Fruit fly (Drosophila melanogaster): ENCODE results near the gene MSAmiP.

DNA sequence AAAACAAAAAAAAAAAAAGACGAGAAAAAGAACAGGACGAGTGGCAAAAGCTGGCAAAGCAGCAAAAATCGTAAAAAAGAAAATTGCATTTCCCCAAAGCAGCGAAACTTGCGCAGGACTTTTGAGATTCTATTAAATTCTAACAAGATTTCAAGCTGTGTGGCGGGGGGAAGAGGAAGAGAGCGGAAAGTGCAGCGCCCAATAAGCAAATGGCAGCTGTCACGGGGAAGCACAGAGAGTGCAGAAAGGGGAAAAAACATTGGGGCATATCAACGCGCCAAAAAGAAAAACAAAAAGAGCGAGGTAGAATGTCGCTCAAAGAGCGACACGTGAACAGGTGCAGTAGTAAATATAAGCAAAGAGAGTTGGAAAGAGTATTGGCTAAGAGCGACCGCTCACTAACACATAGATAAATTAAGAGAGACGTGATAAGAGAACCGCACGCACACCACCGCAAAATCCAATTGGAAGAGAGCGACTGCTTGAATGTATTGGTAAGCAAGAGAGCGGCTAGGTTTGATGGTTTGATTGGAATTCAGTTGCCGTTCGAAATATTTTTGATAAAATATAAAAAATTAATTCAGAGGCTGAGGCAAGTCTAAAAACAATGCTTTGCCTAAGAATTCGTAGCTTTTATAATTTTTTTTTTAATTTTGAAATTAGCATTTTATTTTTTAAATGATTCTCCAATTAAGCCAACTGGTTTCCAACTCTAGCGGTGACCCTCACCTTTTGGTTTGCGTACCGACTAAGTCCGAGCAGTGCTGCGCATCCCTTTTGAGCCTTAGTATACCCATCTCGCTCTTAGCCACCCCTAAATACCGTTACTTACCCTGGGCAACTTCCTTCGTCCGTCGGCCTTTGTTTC lies 2.9 kb upstream of the MSAmiP start:
- TF ChIP-seq kay (GFP tag; ENCODE audit: borderline replicate concordance) (no peak), tj (GFP tag; optimal IDR thresholded peaks at IDR 0.05) (no peak), CG7045 (GFP tag; optimal IDR thresholded peaks at IDR 0.05) (no peak), Crg-1 (GFP tag; optimal IDR thresholded peaks at IDR 0.05) (no peak)

Measured in whole organism, adult.